Worm (Caenorhabditis elegans) whole organism, L1 larva: Measurements from ENCODE around the gene R04A9.3.

ENCODE experiments used
- elt-3 ChIP-seq, 6 experiments: fragments of 150-350 bp in 1 of 6; sonication (generic microtip); optimal IDR thresholded peaks; 2 replicates each; lab custom pipeline; 2017 to 2018; ENCODE audit warnings: missing biosample characterization in 6 of 6, missing genetic modification characterization in 6 of 6, inconsistent platforms in 1 of 6
- ets-5 ChIP-seq: fragments of 200-800 bp; sonication (Bioruptor generic); IDR thresholded peaks from 2 replicates; pipeline ENCODE4 v1.3.6; 2022; ENCODE audit warnings: missing genetic modification characterization, missing compliant biosample characterization
- isw-1 ChIP-seq: fragments of 200-800 bp; sonication (Bioruptor generic); IDR thresholded peaks from 2 replicates; pipeline ENCODE4 v1.3.6; 2022; ENCODE audit warnings: missing genetic modification characterization, missing compliant biosample characterization
- lin-39 ChIP-seq: fragments of 150-350 bp; optimal IDR thresholded peaks from 2 replicates; lab custom pipeline; 2014; ENCODE audit warnings: missing biosample characterization, missing genetic modification reagents, missing genetic modification characterization
- nhr-28 ChIP-seq: fragments of 150-350 bp; optimal IDR thresholded peaks from 2 replicates; lab custom pipeline; 2014; ENCODE audit warnings: missing biosample characterization, missing genetic modification characterization
- rnt-1 ChIP-seq: sonication (generic microtip); optimal IDR thresholded peaks from 2 replicates; lab custom pipeline; 2016; ENCODE audit warnings: mild to moderate bottlenecking, missing genetic modification characterization, moderate library complexity, missing compliant biosample characterization
- unc-30 ChIP-seq: sonication (generic microtip); optimal IDR thresholded peaks from 2 replicates; lab custom pipeline; 2017; ENCODE audit warnings: missing biosample characterization, missing genetic modification characterization
- zag-1 ChIP-seq: fragments of 150-350 bp; optimal IDR thresholded peaks from 2 replicates; lab custom pipeline; 2014; ENCODE audit warnings: missing biosample characterization, missing genetic modification characterization

DNA sequence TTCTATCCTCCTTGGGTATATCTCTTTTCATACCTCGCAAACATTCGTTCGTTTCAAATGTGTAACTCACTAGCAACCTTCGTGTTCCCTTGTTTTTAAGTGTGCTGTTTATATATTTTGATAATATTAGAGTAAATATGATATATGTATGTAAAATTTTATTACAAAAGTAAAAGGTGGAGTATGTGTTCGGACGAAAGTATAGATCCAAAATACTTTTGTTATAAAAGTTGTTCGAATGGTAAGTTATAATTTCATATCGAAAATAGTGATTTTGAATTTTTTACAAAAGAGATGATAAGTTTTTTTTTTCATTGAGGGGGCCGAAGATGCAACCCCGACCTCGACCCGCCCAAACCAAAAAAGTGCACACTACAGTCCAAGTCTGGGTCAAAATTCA is 22.6 kb downstream of the R04A9.3 start, which contains the start of gene C04E7.1:
- no peak for TF ChIP-seq zag-1 (tag; lab: Kevin White, UChicago)
- no peak for TF ChIP-seq isw-1 (GFP tag; lab: Robert Waterston, UW)
- TF ChIP-seq nhr-28 = no peak
- TF ChIP-seq lin-39 (tag; lab: Kevin White, UChicago) = no peak
- no peak for TF ChIP-seq rnt-1 (tag; lab: Kevin White, UChicago)
- no peak for TF ChIP-seq elt-3 (tag; optimal IDR thresholded peaks at IDR 0.05; lab: Kevin White, UChicago)
- no peak for TF ChIP-seq ets-5 (GFP tag; lab: Robert Waterston, UW)
- TF ChIP-seq unc-30 (tag; lab: Kevin White, UChicago) = no peak
